Fruit fly (Drosophila melanogaster) whole organism, embryonic: ENCODE measurements around the gene CG43407.

Experiments
- Antp ChIP-seq: fragments of 200-800 bp; sonication (Bioruptor generic); optimal IDR thresholded peaks from 3 replicates; lab custom pipeline; 2016; ENCODE audit warnings: missing biosample characterization, missing genetic modification characterization
- Bteb2 ChIP-seq: fragments of 200-800 bp; sonication (Bioruptor generic); optimal IDR thresholded peaks from 2 replicates; lab custom pipeline; 2016; ENCODE audit warnings: missing biosample characterization, missing genetic modification characterization
- CG10979 ChIP-seq: fragments of 200-800 bp; sonication (Bioruptor generic); optimal IDR thresholded peaks from 2 replicates; lab custom pipeline; 2018; ENCODE audit warnings: missing biosample characterization, mild to moderate bottlenecking, missing genetic modification characterization, moderate library complexity
- CG12219 ChIP-seq: fragments of 200-800 bp; sonication (Bioruptor generic); optimal IDR thresholded peaks from 3 replicates; lab custom pipeline; 2018; ENCODE audit warnings: missing biosample characterization, mild to moderate bottlenecking, missing genetic modification characterization
- CG1233 ChIP-seq: fragments of 200-800 bp; sonication (Bioruptor generic); optimal IDR thresholded peaks from 4 replicates; lab custom pipeline; 2018; ENCODE audit warnings: missing biosample characterization, mild to moderate bottlenecking, missing genetic modification characterization
- CG14014 ChIP-seq: fragments of 200-800 bp; sonication (Bioruptor generic); IDR thresholded peaks from 2 replicates; pipeline ENCODE4 v1.3.6; 2022; ENCODE audit warnings: missing biosample characterization, missing genetic modification characterization
- CG14860 ChIP-seq: fragments of 200-800 bp; sonication (Bioruptor generic); IDR thresholded peaks from 3 replicates; pipeline ENCODE4 v1.3.6; 2022; ENCODE audit warnings: missing biosample characterization, missing genetic modification characterization; ENCODE audit not compliant: partially characterized antibody
- CG14965 ChIP-seq: fragments of 200-800 bp; sonication (Bioruptor generic); optimal IDR thresholded peaks from 2 replicates; lab custom pipeline; 2016; ENCODE audit warnings: missing biosample characterization, missing genetic modification characterization, borderline replicate concordance
- CG17186 ChIP-seq: fragments of 200-800 bp; sonication (Bioruptor generic); optimal IDR thresholded peaks from 3 replicates; lab custom pipeline; 2017; ENCODE audit warnings: missing biosample characterization, missing genetic modification reagents, missing genetic modification characterization
- CG17385 ChIP-seq: fragments of 200-800 bp; sonication (Bioruptor generic); optimal IDR thresholded peaks from 3 replicates; lab custom pipeline; 2018; ENCODE audit warnings: missing biosample characterization, mild to moderate bottlenecking, missing genetic modification characterization
- CG2678 ChIP-seq: fragments of 200-800 bp; sonication (Bioruptor generic); optimal IDR thresholded peaks from 3 replicates; lab custom pipeline; 2019; ENCODE audit warnings: missing biosample characterization, mild to moderate bottlenecking, missing genetic modification characterization, moderate library complexity
- CG3163 ChIP-seq: fragments of 200-800 bp; sonication (Bioruptor generic); optimal IDR thresholded peaks from 3 replicates; lab custom pipeline; 2016; ENCODE audit warnings: missing biosample characterization, missing genetic modification characterization
- CG32767 ChIP-seq: fragments of 200-800 bp; sonication (Bioruptor generic); IDR thresholded peaks from 2 replicates; pipeline ENCODE4 v1.3.6; 2022; ENCODE audit warnings: missing biosample characterization, missing genetic modification characterization
- CG3281 ChIP-seq: fragments of 200-800 bp; sonication (Bioruptor generic); optimal IDR thresholded peaks from 3 replicates; lab custom pipeline; 2017; ENCODE audit warnings: missing biosample characterization, mild to moderate bottlenecking, missing genetic modification characterization
- CG3838 ChIP-seq: fragments of 200-800 bp; sonication (Bioruptor generic); optimal IDR thresholded peaks from 3 replicates; lab custom pipeline; 2016; ENCODE audit warnings: missing biosample characterization, missing genetic modification characterization
- CG5953 ChIP-seq: fragments of 200-800 bp; sonication (Bioruptor generic); IDR thresholded peaks from 2 replicates; pipeline ENCODE4 v1.3.6; 2022; ENCODE audit warnings: missing biosample characterization, missing genetic modification characterization
- CG6813 ChIP-seq: fragments of 200-800 bp; sonication (Bioruptor generic); optimal IDR thresholded peaks from 2 replicates; lab custom pipeline; 2017; ENCODE audit warnings: missing biosample characterization, missing genetic modification characterization, mild to moderate bottlenecking, moderate library complexity, missing genetic modification reagents
- CG7271 ChIP-seq: fragments of 200-800 bp; sonication (Bioruptor generic); optimal IDR thresholded peaks from 2 replicates; lab custom pipeline; 2018; ENCODE audit warnings: missing biosample characterization, mild to moderate bottlenecking, missing genetic modification characterization, moderate library complexity
- CG7357 ChIP-seq: fragments of 200-800 bp; sonication (Bioruptor generic); IDR thresholded peaks from 3 replicates; pipeline ENCODE4 v1.3.6; 2022; ENCODE audit warnings: missing biosample characterization, missing genetic modification characterization
- CG7372 ChIP-seq: fragments of 200-800 bp; sonication (Bioruptor generic); IDR thresholded peaks from 2 replicates; pipeline ENCODE4 v1.3.6; 2022; ENCODE audit warnings: missing biosample characterization, missing genetic modification characterization
- CG7745 ChIP-seq: fragments of 200-800 bp; sonication (Bioruptor generic); optimal IDR thresholded peaks from 2 replicates; lab custom pipeline; 2018; ENCODE audit warnings: missing biosample characterization, mild to moderate bottlenecking, missing genetic modification characterization, moderate library complexity
- CG8765 ChIP-seq: fragments of 200-800 bp; sonication (Bioruptor generic); IDR thresholded peaks from 2 replicates; pipeline ENCODE4 v1.3.6; 2022; ENCODE audit warnings: missing biosample characterization, missing genetic modification characterization
- CG8924 ChIP-seq: fragments of 200-800 bp; optimal IDR thresholded peaks from 3 replicates; lab custom pipeline; 2019; ENCODE audit warnings: missing biosample characterization, mild to moderate bottlenecking, missing genetic modification characterization, moderate library complexity
- CG9876 ChIP-seq: fragments of 200-800 bp; sonication (Bioruptor generic); optimal IDR thresholded peaks from 2 replicates; lab custom pipeline; 2016; ENCODE audit warnings: missing biosample characterization, missing genetic modification characterization
- Deaf1 ChIP-seq: fragments of 200-800 bp; optimal IDR thresholded peaks from 3 replicates; lab custom pipeline; 2019; ENCODE audit warnings: missing biosample characterization, mild to moderate bottlenecking, missing genetic modification characterization, moderate library complexity
- Dfd ChIP-seq, 2 experiments: fragments of >200 bp; optimal IDR thresholded peaks; 2 replicates each; lab custom pipeline; 2017; ENCODE audit warnings: missing biosample characterization in 2 of 2, missing genetic modification characterization in 2 of 2
- Doc3 ChIP-seq: fragments of 200-800 bp; sonication (Bioruptor generic); IDR thresholded peaks from 3 replicates; pipeline ENCODE4 v1.3.6; 2022; ENCODE audit warnings: missing biosample characterization, missing genetic modification characterization; ENCODE audit not compliant: partially characterized antibody
- Gsc ChIP-seq: fragments of 200-800 bp; sonication (Bioruptor generic); IDR thresholded peaks from 2 replicates; pipeline ENCODE4 v1.3.6; 2022; ENCODE audit warnings: missing biosample characterization, missing genetic modification characterization
- HLH3B ChIP-seq: fragments of 200-800 bp; sonication (Bioruptor generic); IDR thresholded peaks from 2 replicates; pipeline ENCODE4 v1.3.6; 2022; ENCODE audit warnings: missing biosample characterization, missing genetic modification characterization
- HmgZ ChIP-seq: fragments of 200-800 bp; sonication (Bioruptor generic); optimal IDR thresholded peaks from 2 replicates; lab custom pipeline; 2018; ENCODE audit warnings: missing biosample characterization, mild to moderate bottlenecking, missing genetic modification characterization
- Kr ChIP-seq: fragments of 200-800 bp; sonication (Bioruptor generic); optimal IDR thresholded peaks from 2 replicates; lab custom pipeline; 2017; ENCODE audit warnings: missing biosample characterization, mild to moderate bottlenecking, missing genetic modification characterization
- MESR4 ChIP-seq: fragments of 200-800 bp; sonication (Bioruptor generic); optimal IDR thresholded peaks from 2 replicates; lab custom pipeline; 2018; ENCODE audit warnings: missing biosample characterization, mild to moderate bottlenecking, missing genetic modification characterization, moderate library complexity
- Side ChIP-seq: fragments of 200-800 bp; sonication (Bioruptor generic); optimal IDR thresholded peaks from 2 replicates; lab custom pipeline; 2016; ENCODE audit warnings: missing biosample characterization, missing genetic modification characterization
- Usf ChIP-seq: fragments of 200-800 bp; sonication (Bioruptor generic); optimal IDR thresholded peaks from 2 replicates; lab custom pipeline; 2017; ENCODE audit warnings: missing genotype, missing biosample characterization, missing genetic modification characterization
- Vsx1 ChIP-seq: fragments of 200-800 bp; sonication (Bioruptor generic); optimal IDR thresholded peaks from 2 replicates; lab custom pipeline; 2017; ENCODE audit warnings: missing biosample characterization, mild to moderate bottlenecking, missing genetic modification characterization, missing genetic modification reagents
- al ChIP-seq: fragments of 200-800 bp; sonication (Bioruptor generic); IDR thresholded peaks from 2 replicates; pipeline ENCODE4 v1.3.6; 2022; ENCODE audit warnings: missing biosample characterization, missing genetic modification characterization
- chn ChIP-seq: fragments of 200-800 bp; sonication (Bioruptor generic); optimal IDR thresholded peaks from 2 replicates; lab custom pipeline; 2016; ENCODE audit warnings: missing biosample characterization, missing genetic modification characterization
- ci ChIP-seq: fragments of 200-800 bp; sonication (Bioruptor generic); IDR thresholded peaks from 3 replicates; pipeline ENCODE4 v1.3.6; 2022; ENCODE audit warnings: missing biosample characterization, missing genetic modification characterization
- corto ChIP-seq: fragments of 200-800 bp; sonication (Bioruptor generic); optimal IDR thresholded peaks from 2 replicates; lab custom pipeline; 2016; ENCODE audit warnings: missing biosample characterization, mild to moderate bottlenecking, missing genetic modification characterization, moderate library complexity
- da ChIP-seq: fragments of 200-800 bp; sonication (Bioruptor generic); optimal IDR thresholded peaks from 2 replicates; lab custom pipeline; 2016; ENCODE audit warnings: missing biosample characterization, missing genetic modification characterization
- dysf ChIP-seq: fragments of 200-800 bp; sonication (Bioruptor generic); IDR thresholded peaks from 3 replicates; pipeline ENCODE4 v1.3.6; 2022; ENCODE audit warnings: missing biosample characterization, missing genetic modification characterization
- fd96Cb ChIP-seq: fragments of 200-800 bp; sonication (Bioruptor generic); optimal IDR thresholded peaks from 2 replicates; lab custom pipeline; 2018; ENCODE audit warnings: missing biosample characterization, mild to moderate bottlenecking, missing genetic modification characterization, moderate library complexity
- gem ChIP-seq: fragments of 200-800 bp; sonication (Bioruptor generic); optimal IDR thresholded peaks from 2 replicates; lab custom pipeline; 2019; ENCODE audit warnings: missing biosample characterization, mild to moderate bottlenecking, missing genetic modification characterization, moderate library complexity
- her ChIP-seq: fragments of 200-800 bp; sonication (Bioruptor generic); optimal IDR thresholded peaks from 2 replicates; lab custom pipeline; 2016; ENCODE audit warnings: missing biosample characterization, missing genetic modification characterization
- onecut ChIP-seq: fragments of 200-800 bp; sonication (Bioruptor generic); IDR thresholded peaks from 2 replicates; pipeline ENCODE4 v1.3.6; 2022; ENCODE audit warnings: missing biosample characterization, missing genetic modification characterization
- pros ChIP-seq: fragments of 200-800 bp; sonication (Bioruptor generic); optimal IDR thresholded peaks from 3 replicates; lab custom pipeline; 2019; ENCODE audit warnings: missing biosample characterization, mild to moderate bottlenecking, missing genetic modification characterization, moderate library complexity
- pzg ChIP-seq: fragments of 200-800 bp; sonication (Bioruptor generic); optimal IDR thresholded peaks from 3 replicates; lab custom pipeline; 2018; ENCODE audit warnings: missing biosample characterization, mild to moderate bottlenecking, missing genetic modification characterization, moderate library complexity
- sens-2 ChIP-seq: fragments of 200-800 bp; sonication (Bioruptor generic); IDR thresholded peaks from 2 replicates; pipeline ENCODE4 v1.3.6; 2022; ENCODE audit warnings: missing biosample characterization, missing genetic modification characterization
- z ChIP-seq: fragments of 200-800 bp; sonication (Bioruptor generic); IDR thresholded peaks from 3 replicates; pipeline ENCODE4 v1.3.6; 2022; ENCODE audit warnings: missing biosample characterization, missing genetic modification characterization
- zen ChIP-seq: fragments of 200-800 bp; sonication (Bioruptor generic); optimal IDR thresholded peaks from 3 replicates; lab custom pipeline; 2018; ENCODE audit warnings: missing biosample characterization, mild to moderate bottlenecking, missing genetic modification characterization, moderate library complexity

Gene CG43407

DNA sequence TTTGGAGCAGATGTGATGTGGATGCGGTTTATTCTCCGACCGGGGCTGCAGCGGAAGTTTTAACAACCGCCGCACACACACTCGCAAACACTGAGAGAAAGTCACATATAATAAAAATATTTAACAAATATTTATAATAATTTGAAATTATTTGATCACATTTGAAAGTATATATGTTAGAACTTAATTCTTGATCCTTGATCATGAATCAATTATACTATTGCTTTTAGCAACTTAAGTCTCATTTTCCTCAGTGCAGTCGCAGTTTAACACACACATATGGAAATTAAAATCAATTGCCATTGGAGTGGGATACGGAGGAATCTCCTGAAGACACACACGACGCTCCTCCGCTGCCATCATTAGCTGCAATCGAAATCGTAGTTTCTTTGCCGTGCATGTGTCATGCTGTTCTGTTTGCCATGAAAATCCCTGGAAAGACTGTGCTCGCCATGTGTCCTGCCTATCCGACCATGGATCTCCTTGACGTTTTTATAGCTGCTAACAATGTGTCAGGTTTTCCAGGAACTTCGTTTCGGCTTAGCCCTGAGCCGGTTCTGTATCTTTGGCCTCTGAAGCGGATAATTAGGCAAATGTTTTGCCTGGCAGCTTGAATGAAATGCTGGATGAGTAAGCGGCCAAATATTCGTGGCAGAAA lies 19.9 kb downstream of the CG43407 start (continued):
- TF ChIP-seq CG14965 (GFP tag; lab: Kevin White, UChicago) (no peak), CG9876 (GFP tag; lab: Kevin White, UChicago) (no peak), zen (peak; percentile 90), CG3281 (GFP tag; lab: Kevin White, UChicago) (no peak), ci (peak; percentile 81), CG8765 (GFP tag; lab: Robert Waterston, UW) (peak; percentile 80; the same call in 1 of the 2 replicates), CG7357 (GFP tag; lab: Robert Waterston, UW) (peak; percentile 44; the same call in 1 of the 3 replicates), sens-2 (GFP tag; lab: Robert Waterston, UW) (peak; percentile 55), Deaf1 (peak; percentile 42), Antp (GFP tag; lab: Kevin White, UChicago) (no peak), onecut (GFP tag; lab: Robert Waterston, UW) (peak; percentile 72), CG7271 (tag; lab: Kevin White, UChicago) (peak; percentile 83), CG7372 (peak; percentile 55), CG17186 (no peak), HLH3B (GFP tag; lab: Robert Waterston, UW) (peak; percentile 64; the same call in 1 of the 2 replicates), gem (tag; lab: Kevin White, UChicago) (peak; percentile 87), pros (GFP tag; lab: Kevin White, UChicago) (peak; percentile 46), her (GFP tag; lab: Kevin White, UChicago) (no peak), Side (no peak), Bteb2 (GFP tag; lab: Kevin White, UChicago) (no peak), z (GFP tag; lab: Robert Waterston, UW) (no peak), Gsc (GFP tag; lab: Robert Waterston, UW) (no peak), CG3163 (GFP tag; lab: Kevin White, UChicago) (no peak), Vsx1 (GFP tag; lab: Kevin White, UChicago) (peak; percentile 26), Kr (GFP tag; lab: Kevin White, UChicago) (no peak), MESR4 (GFP tag; lab: Kevin White, UChicago) (no peak), da (GFP tag; lab: Kevin White, UChicago) (no peak), CG1233 (GFP tag; lab: Kevin White, UChicago) (peak; percentile 70), CG6813 (GFP tag; lab: Kevin White, UChicago) (peak; percentile 65), CG12219 (GFP tag; lab: Kevin White, UChicago) (peak; percentile 59), CG8924 (peak; percentile 90), CG5953 (GFP tag; lab: Robert Waterston, UW) (no peak), Usf (GFP tag; lab: Kevin White, UChicago) (peak; percentile 40), fd96Cb (tag; lab: Kevin White, UChicago) (peak; percentile 77), CG17385 (GFP tag; lab: Kevin White, UChicago) (peak; percentile 61), HmgZ (peak; percentile 23), al (GFP tag; lab: Robert Waterston, UW) (no peak), CG10979 (tag; lab: Kevin White, UChicago) (peak; percentile 92), CG32767 (peak; percentile 51), CG7745 (peak; percentile 43), CG14860 (no peak), dysf (GFP tag; lab: Robert Waterston, UW) (peak; percentile 51; the same call in 1 of the 3 replicates), Dfd (GFP tag; optimal IDR thresholded peaks at IDR 0.05; lab: Kevin White, UChicago) (no peak), Doc3 (GFP tag; lab: Robert Waterston, UW) (no peak), pzg (no peak), CG2678 (tag; lab: Kevin White, UChicago) (peak; percentile 80), corto (GFP tag; lab: Kevin White, UChicago) (peak; percentile 43), CG14014 (GFP tag; lab: Robert Waterston, UW) (peak; percentile 28; the same call in 1 of the 2 replicates), CG3838 (GFP tag; lab: Kevin White, UChicago) (no peak), chn (GFP tag; lab: Kevin White, UChicago) (peak; percentile 11)
